Worm (Caenorhabditis elegans) whole organism, young adult: Measurements from ENCODE around the gene rop-1.
A peak's percentile ranks its signal among the peaks of the same experiment; 100 is the strongest.

Experiments
- B0019.2 ChIP-seq: fragments of 200-800 bp; sonication (Bioruptor generic); conservative IDR thresholded peaks from 2 replicates; pipeline ENCODE4 v1.3.6; 2022; ENCODE audit warnings: missing genetic modification reagents, missing genetic modification characterization, missing compliant biosample characterization
- B0035.1 ChIP-seq: sonication (generic microtip); optimal IDR thresholded peaks from 2 replicates; lab custom pipeline; 2016; ENCODE audit warnings: missing genetic modification characterization, mild to moderate bottlenecking, missing compliant biosample characterization, missing genotype, missing genetic modification reagents
- F22D6.2 ChIP-seq: sonication (generic microtip); optimal IDR thresholded peaks from 2 replicates; lab custom pipeline; 2016; ENCODE audit warnings: mild to moderate bottlenecking, missing genetic modification characterization, missing compliant biosample characterization
- F23B12.7 ChIP-seq: sonication (generic microtip); optimal IDR thresholded peaks from 2 replicates; lab custom pipeline; 2017; ENCODE audit warnings: missing genetic modification characterization, mild to moderate bottlenecking, missing compliant biosample characterization, antibody characterized with exemption, moderate library complexity; ENCODE audit not compliant: insufficient read depth
- F49E8.2 ChIP-seq: sonication (generic microtip); optimal IDR thresholded peaks from 3 replicates; lab custom pipeline; 2017; ENCODE audit warnings: missing genetic modification characterization, mild to moderate bottlenecking, missing compliant biosample characterization, antibody characterized with exemption, moderate library complexity; ENCODE audit not compliant: insufficient read depth
- F52B5.7 ChIP-seq: sonication (generic microtip); optimal IDR thresholded peaks from 2 replicates; lab custom pipeline; 2016; ENCODE audit warnings: mild to moderate bottlenecking, missing genetic modification characterization, missing compliant biosample characterization
- F57C9.4 ChIP-seq: sonication (generic microtip); optimal IDR thresholded peaks from 2 replicates; lab custom pipeline; 2017; ENCODE audit warnings: mild to moderate bottlenecking, missing genetic modification characterization, missing compliant biosample characterization
- K11D2.4 ChIP-seq: fragments of 200-800 bp; sonication (Bioruptor generic); IDR thresholded peaks from 2 replicates; pipeline ENCODE4 v1.3.6; 2022; ENCODE audit warnings: missing genetic modification reagents, missing genetic modification characterization, missing compliant biosample characterization
- T26A5.8 ChIP-seq: sonication (generic microtip); optimal IDR thresholded peaks from 2 replicates; lab custom pipeline; 2016; ENCODE audit warnings: missing genetic modification characterization, missing compliant biosample characterization
- Y53F4B.3 ChIP-seq: fragments of 200-800 bp; sonication (Bioruptor generic); IDR thresholded peaks from 2 replicates; pipeline ENCODE4 v1.3.6; 2022; ENCODE audit warnings: missing genetic modification reagents, missing genetic modification characterization, missing compliant biosample characterization
- Y56A3A.18 ChIP-seq: fragments of 200-800 bp; sonication (Bioruptor generic); IDR thresholded peaks from 2 replicates; pipeline ENCODE4 v1.3.6; 2022; ENCODE audit warnings: missing genetic modification reagents, missing genetic modification characterization, missing compliant biosample characterization
- Y95B8A.8 ChIP-seq: fragments of 200-800 bp; sonication (Bioruptor generic); IDR thresholded peaks from 2 replicates; pipeline ENCODE4 v1.3.6; 2022; ENCODE audit warnings: missing genetic modification reagents, missing genetic modification characterization, missing compliant biosample characterization
- akir-1 ChIP-seq: fragments of 200-800 bp; sonication (Bioruptor generic); optimal IDR thresholded peaks from 2 replicates; lab custom pipeline; 2018; ENCODE audit warnings: mild to moderate bottlenecking, missing genetic modification characterization, moderate library complexity, missing compliant biosample characterization
- ama-1 ChIP-seq, 3 experiments: fragments of 150-350 bp in 1 of 3; sonication (generic microtip) in 2 of 3; optimal IDR thresholded peaks; 2 replicates each; lab custom pipeline; 2014 to 2018; ENCODE audit warnings: missing biosample characterization in 2 of 3, missing genetic modification characterization in 2 of 3, missing genetic modification reagents in 2 of 3
- athp-1 ChIP-seq: sonication (generic microtip); optimal IDR thresholded peaks from 2 replicates; lab custom pipeline; 2017; ENCODE audit warnings: mild to moderate bottlenecking, missing genetic modification characterization, missing compliant biosample characterization
- attf-6 ChIP-seq: fragments of 200-800 bp; sonication (Bioruptor generic); IDR thresholded peaks from 2 replicates; pipeline ENCODE4 v1.3.6; 2022; ENCODE audit warnings: missing genetic modification reagents, missing genetic modification characterization, missing compliant biosample characterization
- bed-2 ChIP-seq: fragments of 200-800 bp; sonication (Bioruptor generic); IDR thresholded peaks from 2 replicates; pipeline ENCODE4 v1.3.6; 2022; ENCODE audit warnings: missing genetic modification reagents, missing genetic modification characterization, missing compliant biosample characterization
- cebp-1 ChIP-seq, 2 experiments: fragments of 200-800 bp in 1 of 2; sonication (Bioruptor generic) in 1 of 2; sonication (generic microtip) in 1 of 2; IDR thresholded peaks in 1 of 2; optimal IDR thresholded peaks in 1 of 2; 2 replicates each; pipeline versions ENCODE4 v1.3.6 to Lab custom; 2017 to 2022; ENCODE audit warnings: missing compliant biosample characterization in 2 of 2, missing genetic modification characterization in 2 of 2, mild to moderate bottlenecking in 1 of 2, missing genetic modification reagents in 1 of 2, moderate library complexity in 1 of 2
- cebp-2 ChIP-seq: fragments of 200-800 bp; sonication (Bioruptor generic); IDR thresholded peaks from 2 replicates; pipeline ENCODE4 v1.3.6; 2022; ENCODE audit warnings: missing genetic modification characterization, missing compliant biosample characterization
- ceh-27 ChIP-seq: fragments of 200-800 bp; sonication (Bioruptor generic); optimal IDR thresholded peaks from 2 replicates; lab custom pipeline; 2018; ENCODE audit warnings: mild to moderate bottlenecking, missing genetic modification characterization, moderate library complexity, missing compliant biosample characterization
- ceh-79 ChIP-seq: sonication (generic microtip); optimal IDR thresholded peaks from 2 replicates; lab custom pipeline; 2017; ENCODE audit warnings: mild to moderate bottlenecking, missing genetic modification characterization, missing compliant biosample characterization
- dox-1 ChIP-seq: fragments of 200-800 bp; sonication (Bioruptor generic); IDR thresholded peaks from 2 replicates; pipeline ENCODE4 v1.3.6; 2022; ENCODE audit warnings: missing genetic modification reagents, missing genetic modification characterization, missing compliant biosample characterization
- dpl-1 ChIP-seq: fragments of 150-350 bp; optimal IDR thresholded peaks from 2 replicates; lab custom pipeline; 2014; ENCODE audit warnings: missing biosample characterization, missing genetic modification reagents, missing genetic modification characterization
- egl-18 ChIP-seq: fragments of 200-800 bp; sonication (Bioruptor generic); IDR thresholded peaks from 2 replicates; pipeline ENCODE4 v1.3.6; 2022; ENCODE audit warnings: missing genetic modification reagents, missing genetic modification characterization, missing compliant biosample characterization
- ets-4 ChIP-seq: fragments of 200-800 bp; sonication (Bioruptor generic); optimal IDR thresholded peaks from 2 replicates; lab custom pipeline; 2018; ENCODE audit warnings: mild to moderate bottlenecking, missing genetic modification characterization, missing compliant biosample characterization
- fkh-3 ChIP-seq: sonication (generic microtip); optimal IDR thresholded peaks from 2 replicates; lab custom pipeline; 2016; ENCODE audit warnings: mild to moderate bottlenecking, missing genetic modification characterization, missing compliant biosample characterization
- gei-17 ChIP-seq: fragments of 200-800 bp; sonication (Bioruptor generic); optimal IDR thresholded peaks from 2 replicates; lab custom pipeline; 2018; ENCODE audit warnings: mild to moderate bottlenecking, missing genetic modification characterization, missing compliant biosample characterization
- him-1 ChIP-seq: sonication (generic microtip); optimal IDR thresholded peaks from 2 replicates; lab custom pipeline; 2016; ENCODE audit warnings: missing genotype, missing genetic modification reagents, missing genetic modification characterization, missing compliant biosample characterization
- hmg-1.2 ChIP-seq: fragments of 200-800 bp; sonication (Bioruptor generic); IDR thresholded peaks from 2 replicates; pipeline ENCODE4 v1.3.6; 2022; ENCODE audit warnings: missing genetic modification reagents, missing genetic modification characterization, missing compliant biosample characterization
- hrde-1 ChIP-seq: sonication (generic microtip); optimal IDR thresholded peaks from 2 replicates; lab custom pipeline; 2016; ENCODE audit warnings: missing genetic modification characterization, mild to moderate bottlenecking, missing compliant biosample characterization, moderate library complexity, missing genotype, missing genetic modification reagents, borderline replicate concordance
- lin-35 ChIP-seq, 3 experiments: fragments of 150-350 bp in 2 of 3; sonication (generic microtip) in 1 of 3; optimal IDR thresholded peaks; 2 replicates each; lab custom pipeline; 2014 to 2018; ENCODE audit warnings: missing biosample characterization in 3 of 3, missing genetic modification characterization in 3 of 3, missing genetic modification reagents in 3 of 3
- lir-1 ChIP-seq: fragments of 200-800 bp; sonication (Bioruptor generic); conservative IDR thresholded peaks from 2 replicates; pipeline ENCODE4 v1.3.6; 2022; ENCODE audit warnings: missing genetic modification reagents, missing genetic modification characterization, missing compliant biosample characterization
- lsl-1 ChIP-seq: fragments of 200-800 bp; sonication (Bioruptor generic); optimal IDR thresholded peaks from 2 replicates; lab custom pipeline; 2018; ENCODE audit warnings: mild to moderate bottlenecking, missing genetic modification characterization, moderate library complexity, missing compliant biosample characterization
- madf-6 ChIP-seq: fragments of 200-800 bp; sonication (Bioruptor generic); IDR thresholded peaks from 2 replicates; pipeline ENCODE4 v1.3.6; 2022; ENCODE audit warnings: missing genetic modification reagents, missing genetic modification characterization, missing compliant biosample characterization
- nfya-1 ChIP-seq: sonication (generic microtip); optimal IDR thresholded peaks from 2 replicates; lab custom pipeline; 2017; ENCODE audit warnings: antibody characterized with exemption, missing compliant biosample characterization, missing genetic modification characterization, borderline replicate concordance; ENCODE audit not compliant: insufficient read depth
- nfyb-1 ChIP-seq: fragments of 200-800 bp; sonication (Bioruptor generic); IDR thresholded peaks from 2 replicates; pipeline ENCODE4 v1.3.6; 2022; ENCODE audit warnings: missing genetic modification reagents, missing genetic modification characterization, missing compliant biosample characterization
- nhr-120 ChIP-seq: fragments of 200-800 bp; sonication (Bioruptor generic); IDR thresholded peaks from 2 replicates; pipeline ENCODE4 v1.3.6; 2022; ENCODE audit warnings: missing genetic modification characterization, missing compliant biosample characterization
- nhr-179 ChIP-seq: sonication (generic microtip); optimal IDR thresholded peaks from 2 replicates; lab custom pipeline; 2016; ENCODE audit warnings: mild to moderate bottlenecking, missing genetic modification characterization, missing compliant biosample characterization
- pbrm-1 ChIP-seq: fragments of 200-800 bp; sonication (Bioruptor generic); IDR thresholded peaks from 2 replicates; pipeline ENCODE4 v1.3.6; 2022; ENCODE audit warnings: missing genetic modification reagents, missing genetic modification characterization, missing compliant biosample characterization
- pha-4 ChIP-seq: fragments of 150-350 bp; sonication (generic microtip); optimal IDR thresholded peaks from 2 replicates; lab custom pipeline; 2014; ENCODE audit warnings: missing biosample characterization, missing genetic modification reagents, missing genetic modification characterization
- rcor-1 ChIP-seq: fragments of 200-800 bp; sonication (Bioruptor generic); IDR thresholded peaks from 2 replicates; pipeline ENCODE4 v1.3.6; 2022; ENCODE audit warnings: missing genetic modification reagents, missing genetic modification characterization, missing compliant biosample characterization
- rpc-1 ChIP-seq, 2 experiments: fragments of 150-350 bp in 1 of 2; sonication (generic microtip) in 1 of 2; optimal IDR thresholded peaks; 2 replicates each; lab custom pipeline; 2014 to 2018; ENCODE audit warnings: missing biosample characterization in 1 of 2, missing genetic modification characterization in 1 of 2, missing genetic modification reagents in 1 of 2, missing genotype in 1 of 2
- sdz-38 ChIP-seq: sonication (generic microtip); optimal IDR thresholded peaks from 2 replicates; lab custom pipeline; 2016; ENCODE audit warnings: missing genotype, missing genetic modification characterization, missing compliant biosample characterization
- zfh-2 ChIP-seq: fragments of 200-800 bp; sonication (Bioruptor generic); conservative IDR thresholded peaks from 2 replicates; pipeline ENCODE4 v1.3.6; 2022; ENCODE audit warnings: missing genetic modification reagents, missing genetic modification characterization, missing compliant biosample characterization
- ztf-18 ChIP-seq: sonication (generic microtip); optimal IDR thresholded peaks from 2 replicates; lab custom pipeline; 2016; ENCODE audit warnings: missing genotype, mild to moderate bottlenecking, missing genetic modification characterization, missing compliant biosample characterization
- ztf-25 ChIP-seq: fragments of 200-800 bp; sonication (Bioruptor generic); IDR thresholded peaks from 2 replicates; pipeline ENCODE4 v1.3.6; 2022; ENCODE audit warnings: missing genetic modification reagents, missing genetic modification characterization, missing compliant biosample characterization
- ztf-26 ChIP-seq: sonication (generic microtip); optimal IDR thresholded peaks from 2 replicates; lab custom pipeline; 2017; ENCODE audit warnings: missing genetic modification characterization, missing compliant biosample characterization
- ztf-28 ChIP-seq: fragments of 200-800 bp; sonication (Bioruptor generic); IDR thresholded peaks from 2 replicates; pipeline ENCODE4 v1.3.6; 2022; ENCODE audit warnings: missing genetic modification reagents, missing genetic modification characterization, missing compliant biosample characterization

rop-1 gene

ce11 chrV:10252682-10253081 lies 2.2 kb downstream of the rop-1 start (continued):
- no peak for TF ChIP-seq F22D6.2 (tag; lab: Kevin White, UChicago)
- no peak for TF ChIP-seq rpc-1 (optimal IDR thresholded peaks at IDR 0.05; lab: Kevin White, UChicago)
- TF ChIP-seq rpc-1 (tag; optimal IDR thresholded peaks at IDR 0.05; lab: Kevin White, UChicago) = no peak
- no peak for TF ChIP-seq lsl-1 (GFP tag; lab: Kevin White, UChicago)
- no peak for TF ChIP-seq ceh-27 (GFP tag; lab: Kevin White, UChicago)
- no peak for TF ChIP-seq Y53F4B.3 (GFP tag; lab: Robert Waterston, UW)
- TF ChIP-seq sdz-38 (tag; lab: Kevin White, UChicago) = no peak
- no peak for TF ChIP-seq lir-1 (GFP tag; lab: Robert Waterston, UW)
- TF ChIP-seq hmg-1.2 (GFP tag; lab: Robert Waterston, UW) = no peak; the same call in 1 of the 2 replicates
- no peak for TF ChIP-seq egl-18 (GFP tag; lab: Robert Waterston, UW)
- TF ChIP-seq him-1 (tag; lab: Kevin White, UChicago) = peak; percentile 25
- no peak for TF ChIP-seq hrde-1 (tag; lab: Kevin White, UChicago)
- no peak for TF ChIP-seq B0019.2
- no peak for TF ChIP-seq rcor-1 (GFP tag; lab: Robert Waterston, UW)
- TF ChIP-seq nhr-179 (tag; lab: Kevin White, UChicago) = no peak
- no peak for TF ChIP-seq zfh-2 (GFP tag; lab: Robert Waterston, UW)
- no peak for TF ChIP-seq T26A5.8
- TF ChIP-seq ztf-18 (tag; lab: Kevin White, UChicago) = no peak
- no peak for TF ChIP-seq akir-1 (GFP tag; lab: Kevin White, UChicago)
- TF ChIP-seq dox-1 (GFP tag; lab: Robert Waterston, UW) = no peak
- no peak for TF ChIP-seq pbrm-1 (GFP tag; lab: Robert Waterston, UW)
- no peak for TF ChIP-seq F52B5.7 (tag; lab: Kevin White, UChicago)
- no peak for TF ChIP-seq bed-2
- no peak for TF ChIP-seq ztf-28 (GFP tag; lab: Robert Waterston, UW)
- TF ChIP-seq ztf-25 = no peak
- TF ChIP-seq ceh-79 (tag; lab: Kevin White, UChicago) = no peak
- TF ChIP-seq fkh-3 = no peak
- no peak for TF ChIP-seq athp-1
- TF ChIP-seq Y95B8A.8 (GFP tag; lab: Robert Waterston, UW) = peak; percentile 67; the same call in 1 of the 2 replicates
- TF ChIP-seq lin-35 (GFP tag; optimal IDR thresholded peaks at IDR 0.05; lab: Kevin White, UChicago) = no peak
- no peak for TF ChIP-seq ama-1 (optimal IDR thresholded peaks at IDR 0.05; lab: Kevin White, UChicago)
- TF ChIP-seq ama-1 (GFP tag; optimal IDR thresholded peaks at IDR 0.05; lab: Kevin White, UChicago) = peak in 1 of 2 experiments; percentile 64
- no peak for TF ChIP-seq gei-17 (GFP tag; lab: Kevin White, UChicago)
- no peak for TF ChIP-seq F23B12.7 (tag; lab: Kevin White, UChicago)
- no peak for TF ChIP-seq B0035.1
- no peak for TF ChIP-seq ets-4
- TF ChIP-seq K11D2.4 (GFP tag; lab: Robert Waterston, UW) = no peak
- TF ChIP-seq Y56A3A.18 (GFP tag; lab: Robert Waterston, UW) = peak; percentile 44; the same call in 1 of the 2 replicates
- TF ChIP-seq F49E8.2 (tag; lab: Kevin White, UChicago) = peak; percentile 10
- no peak for TF ChIP-seq ztf-26 (tag; lab: Kevin White, UChicago)
- TF ChIP-seq cebp-1 (GFP tag; IDR thresholded peaks at IDR 0.05; lab: Robert Waterston, UW) = no peak; the same call in 1 of the 2 replicates
- TF ChIP-seq cebp-1 (tag; optimal IDR thresholded peaks at IDR 0.05; lab: Kevin White, UChicago) = peak; percentile 24
- TF ChIP-seq attf-6 (GFP tag; lab: Robert Waterston, UW) = no peak
- no peak for TF ChIP-seq nfya-1
- TF ChIP-seq pha-4 (tag; lab: Kevin White, UChicago) = no peak
- TF ChIP-seq madf-6 (GFP tag; lab: Robert Waterston, UW) = 0 out of 2 replicates have a peak, but pooled peaks have one; percentile 11
- TF ChIP-seq cebp-2 (GFP tag; lab: Robert Waterston, UW) = no peak
- no peak for TF ChIP-seq nhr-120 (GFP tag; lab: Robert Waterston, UW)
- TF ChIP-seq nfyb-1 (GFP tag; lab: Robert Waterston, UW) = no peak
- no peak for TF ChIP-seq F57C9.4 (tag; lab: Kevin White, UChicago)
- TF ChIP-seq dpl-1 (GFP tag; lab: Kevin White, UChicago) = no peak
